Worm (Caenorhabditis elegans): ENCODE results near the gene mcm-10.

- TF ChIP-seq lin-13 (tag; optimal IDR thresholded peaks at IDR 0.05): no peak
- no peak for TF ChIP-seq nhr-76 (tag; optimal IDR thresholded peaks at IDR 0.05)
- no peak for TF ChIP-seq nhr-237 (tag; optimal IDR thresholded peaks at IDR 0.05)
- no peak for TF ChIP-seq sptf-1 (tag; optimal IDR thresholded peaks at IDR 0.05)
- TF ChIP-seq ztf-11 (tag; optimal IDR thresholded peaks at IDR 0.05): no peak
Observed at ce11 chrIII:11287340-11287739, 30.0 kb upstream of the mcm-10 start.

Measured in whole organism, mixed stage, embryonic.